Worm (Caenorhabditis elegans) whole organism, young adult: ENCODE data around the gene F52D1.2.

Experiments
- B0035.1 ChIP-seq: sonication (generic microtip); optimal IDR thresholded peaks from 2 replicates; lab custom pipeline; 2016; ENCODE audit warnings: missing genetic modification characterization, mild to moderate bottlenecking, missing compliant biosample characterization, missing genotype, missing genetic modification reagents
- B0261.1 ChIP-seq: sonication (generic microtip); optimal IDR thresholded peaks from 2 replicates; lab custom pipeline; 2016; ENCODE audit warnings: mild to moderate bottlenecking, missing genetic modification characterization, moderate library complexity, missing compliant biosample characterization
- B0336.3 ChIP-seq: fragments of 200-800 bp; sonication (Bioruptor generic); IDR thresholded peaks from 2 replicates; pipeline ENCODE4 v1.3.6; 2022; ENCODE audit warnings: missing genetic modification characterization, missing compliant biosample characterization
- F10E7.11 ChIP-seq: sonication (generic microtip); optimal IDR thresholded peaks from 2 replicates; lab custom pipeline; 2017; ENCODE audit warnings: mild to moderate bottlenecking, missing genetic modification characterization, moderate library complexity, missing compliant biosample characterization
- F22D6.2 ChIP-seq: sonication (generic microtip); optimal IDR thresholded peaks from 2 replicates; lab custom pipeline; 2016; ENCODE audit warnings: mild to moderate bottlenecking, missing genetic modification characterization, missing compliant biosample characterization
- F39B2.1 ChIP-seq: fragments of 200-800 bp; sonication (Bioruptor generic); IDR thresholded peaks from 2 replicates; pipeline ENCODE4 v1.3.6; 2022; ENCODE audit warnings: missing genetic modification reagents, missing genetic modification characterization, missing compliant biosample characterization
- T26A5.8 ChIP-seq: sonication (generic microtip); optimal IDR thresholded peaks from 2 replicates; lab custom pipeline; 2016; ENCODE audit warnings: missing genetic modification characterization, missing compliant biosample characterization
- Y53F4B.3 ChIP-seq: fragments of 200-800 bp; sonication (Bioruptor generic); IDR thresholded peaks from 2 replicates; pipeline ENCODE4 v1.3.6; 2022; ENCODE audit warnings: missing genetic modification reagents, missing genetic modification characterization, missing compliant biosample characterization
- Y53G8AR.9 ChIP-seq: fragments of 200-800 bp; sonication (Bioruptor generic); conservative IDR thresholded peaks from 2 replicates; pipeline ENCODE4 v1.3.6; 2022; ENCODE audit warnings: missing genetic modification reagents, missing genetic modification characterization, missing compliant biosample characterization
- Y67H2A.10 ChIP-seq: fragments of 200-800 bp; sonication (Bioruptor generic); conservative IDR thresholded peaks from 2 replicates; pipeline ENCODE4 v1.3.6; 2022; ENCODE audit warnings: missing genetic modification reagents, missing genetic modification characterization, missing compliant biosample characterization
- Y79H2A.3 ChIP-seq: fragments of 200-800 bp; sonication (Bioruptor generic); conservative IDR thresholded peaks from 2 replicates; pipeline ENCODE4 v1.3.6; 2022; ENCODE audit warnings: missing genetic modification reagents, missing genetic modification characterization, missing compliant biosample characterization
- ama-1 ChIP-seq, 3 experiments: fragments of 150-350 bp in 1 of 3; sonication (generic microtip) in 2 of 3; optimal IDR thresholded peaks; 2 replicates each; lab custom pipeline; 2014 to 2018; ENCODE audit warnings: missing biosample characterization in 2 of 3, missing genetic modification characterization in 2 of 3, missing genetic modification reagents in 2 of 3
- aptf-2 ChIP-seq: fragments of 200-800 bp; sonication (Bioruptor generic); conservative IDR thresholded peaks from 2 replicates; pipeline ENCODE4 v1.3.6; 2022; ENCODE audit warnings: missing genetic modification reagents, missing genetic modification characterization, missing compliant biosample characterization
- attf-6 ChIP-seq: fragments of 200-800 bp; sonication (Bioruptor generic); IDR thresholded peaks from 2 replicates; pipeline ENCODE4 v1.3.6; 2022; ENCODE audit warnings: missing genetic modification reagents, missing genetic modification characterization, missing compliant biosample characterization
- ccch-3 ChIP-seq: fragments of 200-800 bp; sonication (Bioruptor generic); optimal IDR thresholded peaks from 2 replicates; lab custom pipeline; 2018; ENCODE audit warnings: mild to moderate bottlenecking, missing genetic modification characterization, missing compliant biosample characterization
- ceh-27 ChIP-seq: fragments of 200-800 bp; sonication (Bioruptor generic); optimal IDR thresholded peaks from 2 replicates; lab custom pipeline; 2018; ENCODE audit warnings: mild to moderate bottlenecking, missing genetic modification characterization, moderate library complexity, missing compliant biosample characterization
- ceh-40 ChIP-seq: fragments of 200-800 bp; sonication (Bioruptor generic); IDR thresholded peaks from 2 replicates; pipeline ENCODE4 v1.3.6; 2022; ENCODE audit warnings: missing genetic modification characterization, missing compliant biosample characterization
- fkh-3 ChIP-seq: sonication (generic microtip); optimal IDR thresholded peaks from 2 replicates; lab custom pipeline; 2016; ENCODE audit warnings: mild to moderate bottlenecking, missing genetic modification characterization, missing compliant biosample characterization
- let-526 ChIP-seq: fragments of 200-800 bp; sonication (Bioruptor generic); IDR thresholded peaks from 2 replicates; pipeline ENCODE4 v1.3.6; 2022; ENCODE audit warnings: missing genetic modification reagents, missing genetic modification characterization, missing compliant biosample characterization
- lsl-1 ChIP-seq: fragments of 200-800 bp; sonication (Bioruptor generic); optimal IDR thresholded peaks from 2 replicates; lab custom pipeline; 2018; ENCODE audit warnings: mild to moderate bottlenecking, missing genetic modification characterization, moderate library complexity, missing compliant biosample characterization
- lsy-27 ChIP-seq: sonication (generic microtip); optimal IDR thresholded peaks from 2 replicates; lab custom pipeline; 2017; ENCODE audit warnings: missing genetic modification characterization, mild to moderate bottlenecking, missing compliant biosample characterization, antibody characterized with exemption, missing genotype, borderline replicate concordance; ENCODE audit not compliant: insufficient read depth
- madf-3 ChIP-seq: fragments of 200-800 bp; sonication (Bioruptor generic); IDR thresholded peaks from 2 replicates; pipeline ENCODE4 v1.3.6; 2022; ENCODE audit warnings: missing genetic modification reagents, missing genetic modification characterization, missing compliant biosample characterization
- mel-28 ChIP-seq: sonication (generic microtip); optimal IDR thresholded peaks from 2 replicates; lab custom pipeline; 2016; ENCODE audit warnings: borderline replicate concordance, mild to moderate bottlenecking, missing genetic modification characterization, missing compliant biosample characterization
- nhr-80 ChIP-seq: sonication (generic microtip); optimal IDR thresholded peaks from 2 replicates; lab custom pipeline; 2016; ENCODE audit warnings: missing genetic modification characterization, missing compliant biosample characterization
- repo-1 ChIP-seq: sonication (generic microtip); optimal IDR thresholded peaks from 2 replicates; lab custom pipeline; 2017; ENCODE audit warnings: mild to moderate bottlenecking, missing genetic modification characterization, missing compliant biosample characterization
- sdz-38 ChIP-seq: sonication (generic microtip); optimal IDR thresholded peaks from 2 replicates; lab custom pipeline; 2016; ENCODE audit warnings: missing genotype, missing genetic modification characterization, missing compliant biosample characterization
- sea-2 ChIP-seq: fragments of 200-800 bp; sonication (Bioruptor generic); IDR thresholded peaks from 2 replicates; pipeline ENCODE4 v1.3.6; 2022; ENCODE audit warnings: missing genetic modification characterization, missing compliant biosample characterization
- snpc-1.1 ChIP-seq: sonication (generic microtip); optimal IDR thresholded peaks from 2 replicates; lab custom pipeline; 2017; ENCODE audit warnings: missing genetic modification characterization, mild to moderate bottlenecking, missing compliant biosample characterization, antibody characterized with exemption, moderate library complexity, missing genotype, missing genetic modification reagents; ENCODE audit not compliant: insufficient read depth
- snpc-1.3 ChIP-seq: sonication (generic microtip); optimal IDR thresholded peaks from 2 replicates; lab custom pipeline; 2017; ENCODE audit warnings: missing genetic modification characterization, mild to moderate bottlenecking, missing compliant biosample characterization, antibody characterized with exemption, moderate library complexity, missing genotype, missing genetic modification reagents; ENCODE audit not compliant: insufficient read depth
- snpc-3.4 ChIP-seq: sonication (generic microtip); optimal IDR thresholded peaks from 2 replicates; lab custom pipeline; 2017; ENCODE audit warnings: missing genetic modification characterization, mild to moderate bottlenecking, missing compliant biosample characterization, antibody characterized with exemption, moderate library complexity, missing genotype, missing genetic modification reagents
- somi-1 ChIP-seq: fragments of 200-800 bp; sonication (Bioruptor generic); optimal IDR thresholded peaks from 2 replicates; lab custom pipeline; 2018; ENCODE audit warnings: mild to moderate bottlenecking, missing genetic modification characterization, missing compliant biosample characterization
- sptf-2 ChIP-seq: fragments of 200-800 bp; sonication (Bioruptor generic); optimal IDR thresholded peaks from 2 replicates; lab custom pipeline; 2018; ENCODE audit warnings: mild to moderate bottlenecking, missing genetic modification characterization, missing compliant biosample characterization
- tbp1 ChIP-seq: fragments of 200-800 bp; sonication (Bioruptor generic); optimal IDR thresholded peaks from 2 replicates; lab custom pipeline; 2018; ENCODE audit warnings: mild to moderate bottlenecking, missing genetic modification characterization, missing compliant biosample characterization
- unc-130 ChIP-seq: sonication (generic microtip); optimal IDR thresholded peaks from 2 replicates; lab custom pipeline; 2016; ENCODE audit warnings: missing genetic modification reagents, missing genetic modification characterization, missing compliant biosample characterization
- unc-62 ChIP-seq: fragments of 150-350 bp; optimal IDR thresholded peaks from 2 replicates; lab custom pipeline; 2014; ENCODE audit warnings: missing biosample characterization, missing genetic modification reagents, missing genetic modification characterization
- xnd-1 ChIP-seq: sonication (generic microtip); optimal IDR thresholded peaks from 2 replicates; lab custom pipeline; 2016; ENCODE audit warnings: missing genotype, missing genetic modification reagents, missing genetic modification characterization, missing compliant biosample characterization
- zfh-2 ChIP-seq: fragments of 200-800 bp; sonication (Bioruptor generic); conservative IDR thresholded peaks from 2 replicates; pipeline ENCODE4 v1.3.6; 2022; ENCODE audit warnings: missing genetic modification reagents, missing genetic modification characterization, missing compliant biosample characterization
- ztf-22 ChIP-seq: fragments of 200-800 bp; sonication (Bioruptor generic); optimal IDR thresholded peaks from 2 replicates; lab custom pipeline; 2018; ENCODE audit warnings: mild to moderate bottlenecking, missing genetic modification characterization, moderate library complexity, missing compliant biosample characterization
- ztf-3 ChIP-seq: fragments of 200-800 bp; sonication (Bioruptor generic); optimal IDR thresholded peaks from 2 replicates; lab custom pipeline; 2018; ENCODE audit warnings: mild to moderate bottlenecking, missing genetic modification characterization, missing compliant biosample characterization

The F52D1.2 gene

DNA sequence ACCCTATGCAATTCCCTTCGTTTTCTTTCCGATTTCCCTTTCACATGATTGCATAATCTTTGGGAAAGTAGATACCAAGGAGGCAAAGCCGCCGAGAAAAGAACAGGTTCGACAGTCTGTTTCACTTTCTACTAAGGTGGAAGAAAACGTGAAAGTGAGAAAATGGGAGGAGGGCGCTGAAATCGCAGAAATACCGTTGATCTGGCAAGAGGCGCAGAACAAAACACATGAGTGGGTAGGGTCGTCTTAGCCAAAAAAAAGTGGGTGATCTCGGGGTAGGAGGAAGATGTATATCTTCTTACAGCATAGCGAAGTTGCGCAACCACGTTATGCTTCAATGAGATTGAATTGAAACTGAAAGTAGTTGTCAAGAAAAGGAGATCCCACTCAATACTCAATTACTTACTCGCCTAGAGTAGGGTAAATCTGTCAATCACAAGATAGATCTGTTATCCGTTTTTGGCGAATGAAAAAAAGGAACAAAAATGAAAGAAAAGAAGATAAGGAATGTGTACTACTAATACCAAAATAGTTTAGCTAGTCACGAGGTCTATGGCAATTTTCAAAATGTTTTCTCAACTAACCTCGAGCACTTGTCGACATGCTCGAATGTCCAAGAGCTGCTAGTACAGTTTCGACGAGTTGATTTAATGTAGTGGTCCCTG is 16.9 kb downstream of the F52D1.2 start (continued):
- TF ChIP-seq unc-62 (GFP tag; lab: Kevin White, UChicago) = no peak
- no peak for TF ChIP-seq ccch-3 (GFP tag; lab: Kevin White, UChicago)
- TF ChIP-seq Y53F4B.3 (GFP tag; lab: Robert Waterston, UW) = no peak
- TF ChIP-seq Y53G8AR.9 (GFP tag; lab: Robert Waterston, UW) = no peak

DNA sequence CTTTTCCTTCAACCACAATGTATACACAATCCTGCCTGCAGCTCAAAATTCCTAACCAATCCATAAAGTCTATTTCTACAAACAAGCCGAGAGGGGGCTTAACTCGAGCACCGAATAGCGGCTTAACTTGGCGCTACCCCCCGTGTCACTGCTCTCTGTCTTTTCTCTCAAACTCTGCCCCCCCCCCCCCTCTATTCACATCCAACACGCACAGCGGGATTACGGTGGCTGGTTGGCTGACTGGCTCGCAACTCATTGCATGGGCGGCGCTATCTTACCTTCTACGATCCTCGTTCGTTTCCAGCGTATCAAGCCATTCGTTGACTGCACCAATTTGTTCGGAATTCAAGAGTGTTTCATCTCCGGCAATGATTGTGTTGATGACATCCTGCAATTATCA is 18.4 kb downstream of the F52D1.2 start:
- TF ChIP-seq zfh-2 (peak; percentile 71), ceh-40 (GFP tag; lab: Robert Waterston, UW) (no peak)
- TF ChIP-seq, all 124 proteins: peak for 1

DNA sequence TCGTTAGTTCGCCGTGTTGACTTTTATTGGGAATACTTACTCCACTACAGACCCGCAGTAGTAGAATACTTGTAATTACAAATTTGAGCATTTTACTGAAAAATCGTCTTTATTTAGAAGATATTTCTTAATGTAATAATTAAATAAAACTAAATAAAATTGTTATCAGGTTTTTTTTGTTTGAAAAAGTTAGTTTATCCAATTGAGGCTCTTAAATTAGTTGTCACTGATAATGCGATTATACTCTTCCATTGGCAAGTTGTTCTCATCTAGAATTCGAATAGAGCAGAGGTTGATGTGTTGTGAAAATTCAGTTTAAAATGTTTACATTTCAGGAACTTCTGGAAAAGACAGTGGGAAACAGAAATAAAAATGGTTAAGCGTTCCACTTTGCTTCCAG is 24.5 kb downstream of the F52D1.2 start, which contains the start of gene ZK1193.2:
ZK1193.2 (minus strand) TSS at position 101 of the 400 bp plus-strand sequence.
- TF ChIP-seq unc-130 (GFP tag; lab: Kevin White, UChicago) (no peak), Y67H2A.10 (GFP tag; lab: Robert Waterston, UW) (no peak), F22D6.2 (tag; lab: Kevin White, UChicago) (no peak), ceh-27 (no peak), mel-28 (tag; lab: Kevin White, UChicago) (no peak), F10E7.11 (tag; lab: Kevin White, UChicago) (no peak), T26A5.8 (tag; lab: Kevin White, UChicago) (no peak), repo-1 (tag; lab: Kevin White, UChicago) (no peak), snpc-3.4 (tag; lab: Kevin White, UChicago) (no peak), snpc-1.3 (no peak), attf-6 (GFP tag; lab: Robert Waterston, UW) (no peak), sea-2 (GFP tag; lab: Robert Waterston, UW) (no peak), ama-1 (optimal IDR thresholded peaks at IDR 0.05; lab: Kevin White, UChicago) (no peak), ama-1 (GFP tag; optimal IDR thresholded peaks at IDR 0.05; lab: Kevin White, UChicago) (no peak), sdz-38 (tag; lab: Kevin White, UChicago) (no peak), let-526 (GFP tag; lab: Robert Waterston, UW) (no peak), madf-3 (no peak), lsl-1 (no peak), tbp1 (GFP tag; lab: Kevin White, UChicago) (no peak)
- TF ChIP-seq, all 124 proteins: peak for 0

DNA sequence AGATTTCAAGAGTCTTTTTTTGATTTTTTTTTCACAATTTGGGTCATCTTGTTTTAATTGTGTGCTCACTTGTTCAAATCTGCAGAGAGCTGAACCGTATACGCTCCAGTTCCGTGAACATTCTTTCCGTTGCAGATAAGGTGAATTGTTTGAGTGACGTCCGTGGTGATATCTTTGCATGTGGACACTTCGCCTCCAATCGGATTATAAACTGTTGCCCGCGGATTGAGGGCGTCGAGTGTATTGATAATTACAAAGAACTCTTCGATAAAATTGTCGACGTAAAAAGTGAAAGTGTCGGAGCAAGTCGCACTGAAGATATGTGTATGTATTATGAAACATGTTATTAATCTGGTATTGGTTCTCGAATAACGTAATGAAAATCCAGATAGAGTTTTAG is 26.3 kb downstream of the F52D1.2 start:
- no peak for TF ChIP-seq ztf-3
- TF ChIP-seq nhr-80 = peak; percentile 44

DNA sequence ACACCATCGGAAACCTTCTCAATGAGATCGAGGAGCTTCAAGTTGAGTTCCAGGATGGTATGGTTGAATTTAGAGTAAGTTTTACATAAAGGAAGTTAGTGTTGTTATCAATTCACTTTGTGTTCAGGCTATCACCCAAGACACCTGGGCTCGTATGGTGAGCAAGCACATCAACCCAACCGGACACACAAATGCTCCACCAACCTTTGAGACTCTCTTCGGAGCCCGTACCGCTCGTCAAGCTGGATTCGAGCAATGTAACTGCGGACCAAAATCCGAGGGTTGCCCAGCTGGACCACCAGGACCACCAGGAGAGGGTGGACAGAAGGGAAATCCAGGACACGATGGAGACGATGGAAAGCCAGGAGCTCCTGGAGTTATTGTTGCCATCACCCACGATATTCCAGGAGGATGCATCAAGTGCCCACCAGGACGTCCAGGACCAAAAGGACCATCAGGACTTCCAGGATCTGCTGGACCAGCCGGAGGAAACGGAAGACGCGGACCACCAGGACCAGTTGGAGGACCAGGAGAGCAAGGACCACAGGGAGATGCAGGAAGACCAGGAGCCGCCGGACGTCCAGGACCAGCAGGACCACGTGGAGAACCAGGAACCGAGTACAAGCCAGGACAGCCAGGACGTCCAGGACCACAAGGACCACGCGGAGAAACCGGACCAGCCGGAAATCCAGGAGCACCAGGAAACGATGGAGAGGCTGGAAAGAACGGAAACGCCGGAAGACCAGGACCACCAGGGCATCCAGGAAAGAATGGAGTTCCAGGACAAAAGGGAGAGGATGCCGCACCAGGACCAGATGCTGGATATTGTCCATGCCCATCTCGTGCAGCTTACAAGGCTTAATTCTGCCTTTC is 28.0 kb downstream of the F52D1.2 start:
- TF ChIP-seq F39B2.1 (no peak), Y79H2A.3 (GFP tag; lab: Robert Waterston, UW) (no peak), B0035.1 (tag; lab: Kevin White, UChicago) (peak; percentile 11), somi-1 (GFP tag; lab: Kevin White, UChicago) (no peak), sptf-2 (GFP tag; lab: Kevin White, UChicago) (no peak), snpc-1.1 (tag; lab: Kevin White, UChicago) (no peak), fkh-3 (no peak), ztf-22 (no peak), sea-2 (GFP tag; lab: Robert Waterston, UW) (no peak), aptf-2 (no peak), B0261.1 (tag; lab: Kevin White, UChicago) (no peak), sdz-38 (tag; lab: Kevin White, UChicago) (no peak), B0336.3 (GFP tag; lab: Robert Waterston, UW) (no peak; the same call in 1 of the 2 replicates), zfh-2 (peak; percentile 89), lsy-27 (tag; lab: Kevin White, UChicago) (no peak), xnd-1 (tag; lab: Kevin White, UChicago) (no peak)
